Worm (Caenorhabditis elegans) whole organism, L3 larva: ENCODE measurements around the gene F55A4.7.

Experiments
- R02D3.7 ChIP-seq: fragments of 150-350 bp; optimal IDR thresholded peaks from 2 replicates; lab custom pipeline; 2014; ENCODE audit warnings: missing biosample characterization, missing genetic modification characterization
- ZK546.5 ChIP-seq: sonication (generic microtip); optimal IDR thresholded peaks from 2 replicates; lab custom pipeline; 2017; ENCODE audit warnings: missing biosample characterization, missing genetic modification characterization
- ceh-28 ChIP-seq: fragments of 150-350 bp; optimal IDR thresholded peaks from 2 replicates; lab custom pipeline; 2014; ENCODE audit warnings: missing biosample characterization, missing genetic modification reagents, missing genetic modification characterization
- ceh-9 ChIP-seq: sonication (generic microtip); optimal IDR thresholded peaks from 2 replicates; lab custom pipeline; 2018; ENCODE audit warnings: missing biosample characterization, missing genetic modification characterization
- daf-12 ChIP-seq: fragments of 150-350 bp; optimal IDR thresholded peaks from 2 replicates; lab custom pipeline; 2014; ENCODE audit warnings: missing biosample characterization, missing genetic modification reagents, missing genetic modification characterization
- egl-27 ChIP-seq: sonication (generic microtip); optimal IDR thresholded peaks from 4 replicates; lab custom pipeline; 2017; ENCODE audit warnings: missing biosample characterization, missing genetic modification reagents, missing genetic modification characterization
- egl-5 ChIP-seq: fragments of 150-350 bp; optimal IDR thresholded peaks from 2 replicates; lab custom pipeline; 2017; ENCODE audit warnings: missing biosample characterization, missing genetic modification reagents, missing genetic modification characterization, inconsistent platforms
- elt-1 ChIP-seq: fragments of 150-350 bp; optimal IDR thresholded peaks from 2 replicates; lab custom pipeline; 2014; ENCODE audit warnings: missing biosample characterization, missing genetic modification characterization
- elt-2 ChIP-seq: sonication (generic microtip); optimal IDR thresholded peaks from 2 replicates; lab custom pipeline; 2016; ENCODE audit warnings: missing genetic modification reagents, mild to moderate bottlenecking, missing genetic modification characterization, missing compliant biosample characterization
- elt-3 ChIP-seq, 3 experiments: fragments of 150-350 bp in 1 of 3; sonication (generic microtip) in 2 of 3; optimal IDR thresholded peaks; 2 replicates in 2 of 3; 4 replicates in 1 of 3; lab custom pipeline; 2014 to 2017; ENCODE audit warnings: missing biosample characterization in 3 of 3, missing genetic modification characterization in 3 of 3
- eor-1 ChIP-seq, 2 experiments: fragments of 150-350 bp; optimal IDR thresholded peaks; 2 replicates each; lab custom pipeline; 2014 to 2018; ENCODE audit warnings: missing biosample characterization in 2 of 2, missing genetic modification characterization in 2 of 2
- fkh-10 ChIP-seq: sonication (generic microtip); optimal IDR thresholded peaks from 2 replicates; lab custom pipeline; 2017; ENCODE audit warnings: missing biosample characterization, missing genetic modification reagents, missing genetic modification characterization
- fkh-2 ChIP-seq: fragments of 150-350 bp; optimal IDR thresholded peaks from 2 replicates; lab custom pipeline; 2014; ENCODE audit warnings: missing biosample characterization, missing genetic modification reagents, missing genetic modification characterization
- fos-1 ChIP-seq: fragments of 150-350 bp; optimal IDR thresholded peaks from 2 replicates; lab custom pipeline; 2014; ENCODE audit warnings: missing biosample characterization, missing genetic modification characterization
- hmg-11 ChIP-seq: sonication (generic microtip); optimal IDR thresholded peaks from 2 replicates; lab custom pipeline; 2016; ENCODE audit warnings: missing genetic modification characterization, missing compliant biosample characterization
- lin-15B ChIP-seq: fragments of 150-350 bp; optimal IDR thresholded peaks from 2 replicates; lab custom pipeline; 2014; ENCODE audit warnings: missing biosample characterization, missing genetic modification characterization
- lin-39 ChIP-seq: fragments of 150-350 bp; optimal IDR thresholded peaks from 2 replicates; lab custom pipeline; 2018; ENCODE audit warnings: missing biosample characterization, missing genetic modification reagents, missing genetic modification characterization
- lsy-12 ChIP-seq: sonication (generic microtip); optimal IDR thresholded peaks from 2 replicates; lab custom pipeline; 2016; ENCODE audit warnings: mild to moderate bottlenecking, missing genetic modification characterization, missing compliant biosample characterization
- mdl-1 ChIP-seq: fragments of 150-350 bp; optimal IDR thresholded peaks from 2 replicates; lab custom pipeline; 2014; ENCODE audit warnings: missing biosample characterization, missing genetic modification characterization
- mml-1 ChIP-seq: fragments of 150-350 bp; sonication (generic microtip); optimal IDR thresholded peaks from 3 replicates; lab custom pipeline; 2014; ENCODE audit warnings: missing biosample characterization, missing genetic modification characterization
- nhr-11 ChIP-seq: fragments of 150-350 bp; optimal IDR thresholded peaks from 2 replicates; lab custom pipeline; 2014; ENCODE audit warnings: missing biosample characterization, missing genetic modification characterization
- nhr-12 ChIP-seq: fragments of 150-350 bp; optimal IDR thresholded peaks from 2 replicates; lab custom pipeline; 2014; ENCODE audit warnings: missing biosample characterization, missing genetic modification characterization
- nhr-23 ChIP-seq: fragments of 150-350 bp; optimal IDR thresholded peaks from 2 replicates; lab custom pipeline; 2014; ENCODE audit warnings: missing biosample characterization, missing genetic modification reagents, missing genetic modification characterization
- nhr-25 ChIP-seq: sonication (generic microtip); optimal IDR thresholded peaks from 2 replicates; lab custom pipeline; 2017; ENCODE audit warnings: missing biosample characterization, missing genetic modification characterization
- nhr-28 ChIP-seq: fragments of 150-350 bp; optimal IDR thresholded peaks from 2 replicates; lab custom pipeline; 2014; ENCODE audit warnings: missing biosample characterization, missing genetic modification characterization
- nhr-67 ChIP-seq: fragments of 150-350 bp; optimal IDR thresholded peaks from 2 replicates; lab custom pipeline; 2014; ENCODE audit warnings: missing biosample characterization, missing genetic modification characterization
- nhr-76 ChIP-seq: fragments of 150-350 bp; sonication (generic microtip); optimal IDR thresholded peaks from 5 replicates; lab custom pipeline; 2014; ENCODE audit warnings: missing biosample characterization, missing genetic modification characterization
- nhr-77 ChIP-seq: fragments of 150-350 bp; optimal IDR thresholded peaks from 2 replicates; lab custom pipeline; 2014; ENCODE audit warnings: missing biosample characterization, missing genetic modification characterization
- pqm-1 ChIP-seq: fragments of 150-350 bp; optimal IDR thresholded peaks from 2 replicates; lab custom pipeline; 2017; ENCODE audit warnings: missing biosample characterization, missing genetic modification characterization, inconsistent platforms
- sea-2 ChIP-seq: fragments of 150-350 bp; sonication (generic microtip); optimal IDR thresholded peaks from 4 replicates; lab custom pipeline; 2014; ENCODE audit warnings: missing biosample characterization, missing genetic modification reagents, missing genetic modification characterization
- skn-1 ChIP-seq: fragments of 150-350 bp; optimal IDR thresholded peaks from 2 replicates; lab custom pipeline; 2014; ENCODE audit warnings: missing biosample characterization, missing genetic modification characterization
- snpc-4 ChIP-seq: fragments of 150-350 bp; optimal IDR thresholded peaks from 2 replicates; lab custom pipeline; 2014; ENCODE audit warnings: missing biosample characterization, missing genetic modification characterization
- tbx-2 ChIP-seq: sonication (generic microtip); optimal IDR thresholded peaks from 2 replicates; lab custom pipeline; 2016; ENCODE audit warnings: mild to moderate bottlenecking, missing genetic modification characterization, missing compliant biosample characterization
- unc-39 ChIP-seq: sonication (generic microtip); optimal IDR thresholded peaks from 4 replicates; lab custom pipeline; 2017; ENCODE audit warnings: missing biosample characterization, missing genetic modification characterization
- unc-62 ChIP-seq: fragments of 150-350 bp; sonication (generic microtip); optimal IDR thresholded peaks from 4 replicates; lab custom pipeline; 2014; ENCODE audit warnings: missing biosample characterization, missing genetic modification reagents, missing genetic modification characterization
- ztf-4 ChIP-seq: fragments of 150-350 bp; optimal IDR thresholded peaks from 2 replicates; lab custom pipeline; 2014; ENCODE audit warnings: missing biosample characterization, missing genetic modification characterization

The F55A4.7 gene

ce11 chrX:1010627-1011452 is 27.4 kb downstream of the F55A4.7 start (continued):
- TF ChIP-seq nhr-12 (tag; lab: Kevin White, UChicago) (no peak), nhr-28 (tag; lab: Kevin White, UChicago) (no peak), nhr-67 (no peak), nhr-11 (tag; lab: Kevin White, UChicago) (no peak), mdl-1 (tag; lab: Kevin White, UChicago) (no peak), elt-3 (tag; optimal IDR thresholded peaks at IDR 0.05; lab: Kevin White, UChicago) (peak in 1 of 3 experiments; percentile 36), tbx-2 (tag; lab: Kevin White, UChicago) (no peak), fos-1 (no peak), unc-39 (no peak), unc-62 (peak; percentile 20), mml-1 (no peak), fkh-2 (tag; lab: Kevin White, UChicago) (no peak), pqm-1 (tag; lab: Kevin White, UChicago) (peak; percentile 60), nhr-76 (no peak), ztf-4 (tag; lab: Kevin White, UChicago) (peak; percentile 43), nhr-77 (tag; lab: Kevin White, UChicago) (no peak), R02D3.7 (tag; lab: Kevin White, UChicago) (no peak), hmg-11 (tag; lab: Kevin White, UChicago) (no peak), ceh-9 (tag; lab: Kevin White, UChicago) (no peak), egl-5 (tag; lab: Kevin White, UChicago) (no peak)

ce11 chrX:1009512-1009911 is 28.7 kb downstream of the F55A4.7 start:
- TF ChIP-seq eor-1 (tag; optimal IDR thresholded peaks at IDR 0.05; lab: Kevin White, UChicago): no peak
- TF ChIP-seq elt-2 (tag; lab: Kevin White, UChicago): peak; percentile 59

- no peak for TF ChIP-seq fkh-2 (tag; lab: Kevin White, UChicago)
- TF ChIP-seq nhr-23: peak; percentile 28
Observed at ce11 chrX:1005026-1005425, 33.2 kb downstream of the F55A4.7 start.

- no peak for TF ChIP-seq nhr-25
- no peak for TF ChIP-seq unc-39
- TF ChIP-seq lsy-12: no peak
- TF ChIP-seq snpc-4 (tag; lab: Kevin White, UChicago): no peak
- TF ChIP-seq eor-1 (tag; optimal IDR thresholded peaks at IDR 0.05; lab: Kevin White, UChicago): no peak
- no peak for TF ChIP-seq nhr-12 (tag; lab: Kevin White, UChicago)
- TF ChIP-seq elt-2 (tag; lab: Kevin White, UChicago): no peak
- TF ChIP-seq mdl-1 (tag; lab: Kevin White, UChicago): no peak
- no peak for TF ChIP-seq ceh-9 (tag; lab: Kevin White, UChicago)
- TF ChIP-seq egl-27 (tag; lab: Kevin White, UChicago): no peak
- no peak for TF ChIP-seq ZK546.5 (tag; lab: Kevin White, UChicago)
- TF ChIP-seq skn-1: no peak
- no peak for TF ChIP-seq lin-39 (tag; lab: Kevin White, UChicago)
Observed at ce11 chrX:1004037-1004436, 34.2 kb downstream of the F55A4.7 start, which contains the start of gene cutl-21. TSS of gene cutl-21 (plus strand) at chrX:1004337.

- no peak for TF ChIP-seq fkh-10 (GFP tag; lab: Kevin White, UChicago)
- TF ChIP-seq skn-1: no peak
- TF ChIP-seq fkh-2 (tag; lab: Kevin White, UChicago): no peak
- TF ChIP-seq elt-1 (tag; lab: Kevin White, UChicago): no peak
- TF ChIP-seq elt-2 (tag; lab: Kevin White, UChicago): no peak
- no peak for TF ChIP-seq fos-1
- TF ChIP-seq daf-12 (tag; lab: Kevin White, UChicago): no peak
- no peak for TF ChIP-seq nhr-28 (tag; lab: Kevin White, UChicago)
- no peak for TF ChIP-seq nhr-77 (tag; lab: Kevin White, UChicago)
- TF ChIP-seq lin-15B (tag; lab: Kevin White, UChicago): no peak
- no peak for TF ChIP-seq sea-2 (GFP tag; lab: Kevin White, UChicago)
- TF ChIP-seq ceh-28: no peak
- TF ChIP-seq hmg-11 (tag; lab: Kevin White, UChicago): no peak
- TF ChIP-seq nhr-11 (tag; lab: Kevin White, UChicago): no peak
- no peak for TF ChIP-seq egl-27 (tag; lab: Kevin White, UChicago)
- no peak for TF ChIP-seq ztf-4 (tag; lab: Kevin White, UChicago)
- no peak for TF ChIP-seq snpc-4 (tag; lab: Kevin White, UChicago)
Observed at ce11 chrX:994678-995077, 43.6 kb downstream of the F55A4.7 start.
